Fruit fly (Drosophila melanogaster) whole organism, embryonic: ENCODE measurements around the gene CG5399.

Source experiments
- CG10366 ChIP-seq: fragments of 200-800 bp; sonication (Bioruptor generic); IDR thresholded peaks from 2 replicates; pipeline ENCODE4 v1.3.6; 2022; ENCODE audit warnings: missing biosample characterization, missing genetic modification characterization
- CG2678 ChIP-seq: fragments of 200-800 bp; sonication (Bioruptor generic); optimal IDR thresholded peaks from 3 replicates; lab custom pipeline; 2019; ENCODE audit warnings: missing biosample characterization, mild to moderate bottlenecking, missing genetic modification characterization, moderate library complexity
- CG32532 ChIP-seq: fragments of 200-800 bp; sonication (Bioruptor generic); IDR thresholded peaks from 2 replicates; pipeline ENCODE4 v1.3.6; 2022; ENCODE audit warnings: missing biosample characterization, missing genetic modification characterization
- CoRest ChIP-seq: fragments of 200-800 bp; sonication (Bioruptor generic); optimal IDR thresholded peaks from 3 replicates; lab custom pipeline; 2018; ENCODE audit warnings: missing biosample characterization, mild to moderate bottlenecking, missing genetic modification characterization, moderate library complexity
- PHDP ChIP-seq: fragments of 200-800 bp; sonication (Bioruptor generic); optimal IDR thresholded peaks from 3 replicates; lab custom pipeline; 2018; ENCODE audit warnings: missing biosample characterization, mild to moderate bottlenecking, missing genetic modification characterization, moderate library complexity
- ash1 ChIP-seq: fragments of 200-800 bp; sonication (Bioruptor generic); optimal IDR thresholded peaks from 2 replicates; lab custom pipeline; 2018; ENCODE audit warnings: missing biosample characterization, mild to moderate bottlenecking, missing genetic modification characterization
- sim ChIP-seq: fragments of 200-800 bp; sonication (Bioruptor generic); IDR thresholded peaks from 2 replicates; pipeline ENCODE4 v1.3.6; 2022; ENCODE audit warnings: missing biosample characterization, missing genetic modification characterization
- slp2 ChIP-seq: fragments of 200-800 bp; sonication (Bioruptor generic); optimal IDR thresholded peaks from 2 replicates; lab custom pipeline; 2016; ENCODE audit warnings: missing biosample characterization, missing genetic modification characterization
- usp ChIP-seq: fragments of >200 bp; optimal IDR thresholded peaks from 2 replicates; lab custom pipeline; 2017; ENCODE audit warnings: missing biosample characterization, missing genetic modification characterization

- peak; percentile 7 for TF ChIP-seq PHDP (tag; lab: Kevin White, UChicago)
- no peak for TF ChIP-seq slp2 (GFP tag; lab: Kevin White, UChicago)
- no peak; the same call in 1 of the 2 replicates for TF ChIP-seq sim (GFP tag; lab: Robert Waterston, UW)
- TF ChIP-seq CG32532 (GFP tag; lab: Robert Waterston, UW): no peak
- no peak for TF ChIP-seq usp (GFP tag; lab: Kevin White, UChicago)
- TF ChIP-seq ash1: peak; percentile 18
- TF ChIP-seq CoRest (tag; lab: Kevin White, UChicago): peak; percentile 1
- TF ChIP-seq CG10366 (GFP tag; lab: Robert Waterston, UW): no peak
- peak; percentile 14 for TF ChIP-seq CG2678
Measured at dm6 chr3R:15665962-15666361, 29.1 kb upstream of the CG5399 start, which contains the start of gene pxb.
